Fruit fly (Drosophila melanogaster): ENCODE results near the gene CG43084.

DNA sequence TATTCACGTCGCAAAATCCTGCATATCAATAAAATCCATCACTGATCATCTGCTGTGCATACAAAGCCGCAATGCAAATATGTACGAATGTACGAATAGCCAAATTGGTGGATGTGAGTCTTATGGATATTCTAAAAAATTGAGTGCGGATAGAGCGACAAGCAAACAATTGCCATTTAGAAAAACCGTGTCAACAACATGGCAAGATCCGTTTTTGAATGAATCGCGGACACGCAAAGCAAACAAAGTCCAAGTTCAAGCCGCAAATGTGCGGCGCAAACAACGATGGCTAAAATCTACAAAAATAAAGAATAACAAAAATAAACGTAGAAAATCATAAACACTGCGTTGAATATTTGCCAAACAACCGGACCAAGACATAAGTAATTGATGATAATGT, 38.9 kb downstream of the CG43084 start:
- TF ChIP-seq Mnt (GFP tag; optimal IDR thresholded peaks at IDR 0.05), result no peak
- TF ChIP-seq tj (GFP tag; optimal IDR thresholded peaks at IDR 0.05), result no peak
- no peak for TF ChIP-seq CG7045 (GFP tag; optimal IDR thresholded peaks at IDR 0.05)
- TF ChIP-seq kay (GFP tag; ENCODE audit: borderline replicate concordance), result no peak
- no peak for TF ChIP-seq Clk (GFP tag; optimal IDR thresholded peaks at IDR 0.05)

All from whole organism, adult.